Worm (Caenorhabditis elegans) whole organism, L2 larva: Measurements from ENCODE around the gene pes-5.

Experiments used
- ZK546.5 ChIP-seq: sonication (generic microtip); optimal IDR thresholded peaks from 2 replicates; lab custom pipeline; 2017; ENCODE audit warnings: missing biosample characterization, missing genetic modification characterization
- lsy-2 ChIP-seq, 2 experiments: fragments of 150-350 bp in 1 of 2; sonication (generic microtip) in 1 of 2; optimal IDR thresholded peaks; 2 replicates each; lab custom pipeline; 2014 to 2017; ENCODE audit warnings: missing biosample characterization in 2 of 2, missing genetic modification characterization in 2 of 2
- nhr-12 ChIP-seq: fragments of 150-350 bp; optimal IDR thresholded peaks from 2 replicates; lab custom pipeline; 2014; ENCODE audit warnings: missing biosample characterization, missing genetic modification characterization
- skn-1 ChIP-seq: sonication (generic microtip); optimal IDR thresholded peaks from 2 replicates; lab custom pipeline; 2017; ENCODE audit warnings: missing biosample characterization, missing genetic modification characterization
- sma-9 ChIP-seq, 2 experiments: fragments of 150-350 bp in 1 of 2; sonication (generic microtip) in 1 of 2; optimal IDR thresholded peaks; 2 replicates each; lab custom pipeline; 2014 to 2016; ENCODE audit warnings: missing genetic modification characterization in 2 of 2, mild to moderate bottlenecking in 1 of 2, missing biosample characterization in 1 of 2, missing compliant biosample characterization in 1 of 2, missing genetic modification reagents in 1 of 2, moderate library complexity in 1 of 2
- unc-39 ChIP-seq: fragments of 150-350 bp; optimal IDR thresholded peaks from 2 replicates; lab custom pipeline; 2014; ENCODE audit warnings: missing biosample characterization, missing genetic modification characterization

ce11 chrII:11794392-11794791 lies 35.4 kb downstream of the pes-5 start:
- no peak for TF ChIP-seq sma-9 (GFP tag; optimal IDR thresholded peaks at IDR 0.05; lab: Kevin White, UChicago)
- TF ChIP-seq sma-9 (tag; optimal IDR thresholded peaks at IDR 0.05; lab: Kevin White, UChicago) = no peak
- no peak for TF ChIP-seq lsy-2 (tag; optimal IDR thresholded peaks at IDR 0.05; lab: Kevin White, UChicago)
- no peak for TF ChIP-seq ZK546.5 (tag; lab: Kevin White, UChicago)
- no peak for TF ChIP-seq skn-1 (tag; lab: Kevin White, UChicago)
- TF ChIP-seq unc-39 (tag; lab: Kevin White, UChicago) = no peak
- TF ChIP-seq nhr-12 (tag; lab: Kevin White, UChicago) = no peak
